Fruit fly (Drosophila melanogaster): ENCODE data around the gene CG18666.

CG18666 gene

DNA sequence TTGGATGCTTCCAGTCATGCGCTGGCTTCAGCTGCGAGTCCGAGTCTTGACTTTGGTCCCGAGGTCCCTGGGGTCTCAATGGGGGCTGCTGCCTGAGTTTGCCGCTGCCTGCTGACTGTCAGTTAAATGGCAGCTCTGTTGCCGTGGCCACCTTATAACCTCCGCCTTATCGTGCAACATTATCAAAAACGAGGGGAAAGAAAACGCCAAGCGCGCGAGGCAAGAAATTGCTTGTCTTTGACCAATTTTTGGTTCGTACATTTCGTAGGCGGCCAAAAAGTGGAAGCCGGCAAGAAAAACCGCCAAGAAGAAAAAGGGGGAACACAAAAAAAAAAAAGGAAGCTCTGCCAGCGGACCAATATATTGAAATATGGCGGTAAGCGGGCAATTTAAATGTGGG lies 10.7 kb upstream of the CG18666 start:
- TF ChIP-seq CG17801 (GFP tag; optimal IDR thresholded peaks at IDR 0.05; ENCODE audit: partially characterized antibody), result no peak

DNA sequence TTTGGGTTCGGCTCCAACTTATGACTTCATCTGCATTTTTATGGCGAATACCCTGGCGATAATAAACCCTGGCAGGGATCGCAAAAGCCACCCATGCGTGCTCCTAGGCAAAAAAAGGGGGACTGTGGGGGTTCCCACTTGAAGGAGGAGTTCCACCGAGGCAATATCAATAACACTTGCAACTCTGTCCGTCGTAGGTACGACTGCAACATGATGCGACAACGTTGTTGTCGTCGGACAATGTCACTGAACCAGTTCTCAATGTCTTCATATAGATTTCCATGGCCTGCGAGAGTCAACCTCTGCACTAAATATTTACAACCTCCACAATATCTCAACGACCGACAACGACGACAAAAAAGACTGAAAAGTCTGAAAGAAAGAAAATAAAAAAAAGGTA lies 7.4 kb upstream of the CG18666 start:
- no peak for TF ChIP-seq CG17801 (GFP tag; optimal IDR thresholded peaks at IDR 0.05; ENCODE audit: partially characterized antibody)

DNA sequence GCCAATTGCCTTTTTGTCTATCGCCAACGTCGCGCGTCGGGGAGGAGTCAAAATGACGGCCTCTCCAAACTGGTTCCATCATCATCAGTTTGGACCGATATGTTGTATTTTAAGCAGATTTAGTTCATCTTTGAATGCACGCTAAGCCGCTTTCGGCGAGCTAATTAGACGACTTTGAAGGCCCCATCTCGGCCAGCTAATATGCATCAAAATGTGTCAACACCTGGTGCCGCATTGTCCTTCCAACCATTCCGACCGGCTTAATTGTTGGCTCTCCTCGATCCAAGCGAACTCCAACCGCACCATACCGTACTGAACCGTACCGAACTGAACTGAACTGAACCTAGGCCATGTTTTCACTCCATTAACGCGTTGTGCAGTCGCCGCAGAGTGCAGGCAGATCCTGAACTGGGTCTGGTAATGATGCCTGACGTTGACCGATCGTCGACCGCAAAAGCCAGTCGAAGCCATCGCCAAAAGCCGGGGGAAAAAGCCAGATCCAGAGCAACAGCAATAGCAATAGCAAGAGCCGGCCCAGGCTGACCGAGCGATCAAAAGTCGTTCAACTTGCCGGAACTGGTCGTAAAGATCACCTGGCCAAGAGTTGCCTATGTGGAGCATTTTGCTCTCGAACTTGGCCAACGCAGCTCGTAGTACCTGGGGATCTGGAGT lies 6.6 kb upstream of the CG18666 start:
- TF ChIP-seq CG17801 (GFP tag; optimal IDR thresholded peaks at IDR 0.05; ENCODE audit: partially characterized antibody), result no peak

- no peak for TF ChIP-seq CG17801 (GFP tag; optimal IDR thresholded peaks at IDR 0.05; ENCODE audit: partially characterized antibody)
These were observed 2.2 kb upstream of the CG18666 start for dm6 chr2L:11032285-11032970.

DNA sequence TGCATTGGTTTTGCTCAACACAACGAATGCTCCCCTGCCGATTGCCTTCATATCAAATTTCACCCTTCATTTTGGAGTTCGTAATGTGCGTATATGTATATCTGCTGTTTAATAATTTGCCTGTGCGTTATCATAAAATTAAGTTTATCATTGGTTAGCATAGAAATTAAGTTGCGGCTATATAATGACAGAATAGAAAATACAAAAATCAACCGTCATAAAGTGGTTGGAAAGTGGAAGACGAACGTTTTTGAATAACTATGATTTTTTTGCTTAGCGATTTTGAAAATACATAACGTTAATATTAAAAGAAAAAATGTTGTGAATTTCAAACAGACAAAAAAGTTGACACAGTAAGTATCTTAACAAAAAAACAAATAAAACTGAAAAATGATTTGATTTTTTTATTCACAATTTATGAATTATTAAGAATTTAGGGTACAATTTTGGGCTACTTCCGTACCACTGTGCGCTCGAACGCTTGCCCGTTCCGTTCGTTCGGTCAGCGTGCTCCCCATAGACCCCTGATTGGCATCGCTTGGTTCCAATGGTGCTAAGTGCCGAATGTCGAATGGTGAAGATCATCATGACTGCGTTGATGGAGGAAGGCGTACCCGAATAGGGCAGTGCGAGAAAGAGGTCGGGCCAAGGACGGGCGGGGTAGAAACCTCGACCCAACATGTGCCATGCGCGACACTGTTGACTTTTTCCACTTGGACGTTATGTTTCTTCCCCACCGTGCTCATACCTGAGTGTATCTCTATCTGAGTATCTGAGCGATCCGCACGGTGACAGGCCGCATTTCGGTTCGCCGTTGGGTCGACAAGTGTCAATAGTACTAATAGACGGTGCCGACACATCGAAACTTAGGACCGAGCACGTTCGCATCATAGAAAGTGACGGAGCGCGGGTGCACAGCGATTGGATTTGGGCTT lies 3.3 kb downstream of the CG18666 start:
- TF ChIP-seq CG17801 (GFP tag; optimal IDR thresholded peaks at IDR 0.05; ENCODE audit: partially characterized antibody), result no peak

DNA sequence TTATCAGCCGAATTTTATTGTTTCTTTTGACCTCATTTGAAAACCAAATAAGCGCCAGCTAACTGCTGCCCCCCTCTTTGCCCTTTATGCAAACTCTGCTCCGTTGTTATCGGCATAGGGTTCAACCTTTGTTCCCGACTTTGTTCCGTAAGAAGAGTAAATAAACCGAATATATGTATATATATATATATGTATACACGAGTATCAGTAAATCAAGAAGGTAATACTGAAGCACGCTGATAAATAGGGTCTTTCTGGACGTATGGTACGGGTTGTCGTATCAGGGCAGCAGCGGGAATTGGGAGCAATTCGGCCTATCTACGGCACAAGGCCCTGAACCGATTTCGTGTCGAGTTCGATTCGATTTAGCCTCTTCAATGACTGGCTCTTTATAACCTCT lies 4.3 kb downstream of the CG18666 start:
- TF ChIP-seq CG17801 (GFP tag; optimal IDR thresholded peaks at IDR 0.05; ENCODE audit: partially characterized antibody), result no peak

DNA sequence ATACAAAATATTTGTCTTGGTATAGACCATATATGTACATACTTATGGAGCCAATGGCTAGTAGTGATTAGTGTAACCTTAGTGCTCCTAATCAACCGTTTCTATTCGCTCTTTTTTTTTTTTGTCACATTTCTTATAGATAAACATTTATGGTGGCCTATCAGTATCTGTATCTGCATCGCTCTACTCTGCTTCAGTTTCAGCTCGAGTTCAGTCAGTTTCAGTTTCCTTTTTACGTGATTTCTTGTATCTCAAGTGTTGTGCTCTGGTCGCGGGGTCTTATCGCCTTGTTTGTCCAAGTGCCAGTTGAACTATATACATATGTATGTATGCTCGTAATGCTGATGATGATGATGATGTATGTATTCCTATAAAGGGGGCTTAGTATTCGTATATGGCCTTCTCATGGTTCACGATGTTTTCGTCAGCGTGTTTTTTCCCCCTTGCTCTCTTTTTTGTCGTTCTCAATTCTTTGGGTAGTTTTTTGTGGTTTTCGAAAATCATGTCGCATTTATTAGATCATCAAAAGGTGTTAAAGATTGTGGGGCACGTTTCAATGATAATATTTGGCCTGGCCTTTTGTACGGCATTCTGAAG lies 5.1 kb downstream of the CG18666 start:
- TF ChIP-seq CG17801 (GFP tag; optimal IDR thresholded peaks at IDR 0.05; ENCODE audit: partially characterized antibody), result no peak

DNA sequence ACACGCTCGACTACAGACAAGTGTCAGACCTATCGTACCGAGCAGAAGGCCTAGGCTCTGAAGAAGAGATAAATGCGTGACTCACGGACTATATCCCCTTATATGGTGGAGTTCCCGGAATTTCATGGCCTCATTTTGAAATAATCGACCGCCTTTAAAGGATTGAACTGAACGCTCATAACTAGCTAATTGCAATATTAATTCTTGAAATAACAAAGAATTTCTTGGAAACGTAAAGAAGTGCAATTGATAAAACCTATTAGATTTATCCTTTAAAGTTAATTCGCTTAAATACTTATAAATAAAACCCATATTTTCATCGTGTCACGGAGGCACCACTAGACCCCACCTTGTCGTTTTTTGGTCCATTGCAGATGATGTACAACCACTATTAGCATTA lies 6.5 kb downstream of the CG18666 start:
- no peak for TF ChIP-seq CG17801 (GFP tag; optimal IDR thresholded peaks at IDR 0.05; ENCODE audit: partially characterized antibody)

DNA sequence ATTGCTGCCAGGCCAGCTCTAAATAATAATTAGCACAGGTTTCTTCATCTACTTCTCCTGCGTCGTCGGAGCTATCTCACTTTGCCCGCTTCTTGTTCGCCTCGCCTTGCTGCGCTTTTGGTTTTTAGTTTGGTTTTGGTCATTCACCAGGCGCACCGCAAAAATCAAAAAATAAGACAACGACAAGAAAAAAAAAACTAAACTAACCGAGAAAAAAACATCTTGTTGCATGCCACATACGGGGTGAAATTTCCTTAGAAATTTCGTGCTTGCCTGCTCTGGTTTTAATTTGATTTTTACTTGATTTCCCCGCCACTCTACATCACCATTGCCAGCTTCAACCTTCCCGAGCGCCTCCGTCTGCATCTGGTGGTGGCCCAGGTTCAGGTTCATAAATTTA lies 7.2 kb downstream of the CG18666 start:
- TF ChIP-seq CG17801 (GFP tag; optimal IDR thresholded peaks at IDR 0.05; ENCODE audit: partially characterized antibody), result no peak

DNA sequence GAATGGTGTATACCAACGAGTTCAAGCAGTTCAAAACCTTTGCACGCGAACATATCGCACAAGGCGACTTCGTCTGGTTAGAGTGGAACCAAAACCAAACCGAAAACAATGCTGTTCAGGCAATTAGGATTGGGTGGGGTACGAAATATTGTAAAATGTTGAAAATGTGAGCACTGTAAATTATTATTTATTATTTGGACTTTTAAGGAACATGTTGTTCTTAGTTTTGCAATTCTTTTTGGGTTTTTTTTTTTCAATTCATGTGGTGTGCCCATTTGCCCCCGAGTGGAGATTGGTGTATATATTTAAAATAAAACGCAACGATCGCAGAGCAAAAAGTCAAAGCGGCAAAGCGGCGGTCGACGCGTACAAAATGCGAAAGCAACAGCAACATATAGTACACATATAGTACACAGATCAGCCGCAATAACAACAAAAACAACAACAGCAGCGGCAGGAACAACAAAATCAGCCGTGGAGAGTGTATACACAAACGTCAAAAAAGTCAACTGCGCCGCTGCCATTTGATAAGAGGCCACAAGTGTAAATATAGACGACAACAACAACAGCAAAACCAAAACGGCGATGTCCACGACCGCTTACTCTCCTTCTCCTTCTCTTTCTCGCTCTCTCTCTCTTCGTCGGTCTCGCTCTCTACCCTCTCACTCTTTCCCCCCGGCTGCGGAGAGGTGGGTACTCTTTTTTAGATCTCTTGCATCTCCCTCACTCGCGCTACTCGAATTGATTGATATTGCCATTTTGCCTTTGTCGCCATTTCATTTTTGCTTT lies 10.3 kb downstream of the CG18666 start:
- peak; percentile 20 for TF ChIP-seq CG17801 (GFP tag; optimal IDR thresholded peaks at IDR 0.05; ENCODE audit: partially characterized antibody)

dm6 chr2L:11045467-11045914 lies 10.9 kb downstream of the CG18666 start:
- TF ChIP-seq CG17801 (GFP tag; optimal IDR thresholded peaks at IDR 0.05; ENCODE audit: partially characterized antibody), result no peak

dm6 chr2L:11046051-11046450 lies 11.5 kb downstream of the CG18666 start:
- no peak for TF ChIP-seq CG17801 (GFP tag; optimal IDR thresholded peaks at IDR 0.05; ENCODE audit: partially characterized antibody)

DNA sequence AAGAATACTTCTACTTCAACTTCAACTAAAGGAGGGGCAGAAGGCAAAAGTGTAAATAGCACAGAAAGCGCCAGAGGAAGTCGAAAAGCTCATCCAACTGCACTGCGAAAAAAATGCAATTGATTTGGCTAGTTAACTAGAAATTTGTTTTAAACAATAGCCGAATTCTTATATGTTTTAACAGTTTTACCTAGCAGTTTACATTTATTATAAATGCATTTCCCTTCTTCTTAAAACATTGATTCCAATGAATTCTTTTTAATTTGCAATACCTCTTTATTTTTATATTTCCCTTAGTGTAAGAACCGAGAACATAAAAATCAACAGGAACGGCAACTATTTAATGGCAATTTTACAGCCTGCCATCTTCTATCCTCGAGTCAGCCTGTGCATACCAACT lies 13.7 kb downstream of the CG18666 start:
- TF ChIP-seq CG17801 (GFP tag; optimal IDR thresholded peaks at IDR 0.05; ENCODE audit: partially characterized antibody), result no peak

- no peak for TF ChIP-seq CG17801 (GFP tag; optimal IDR thresholded peaks at IDR 0.05; ENCODE audit: partially characterized antibody)
These were observed 15.1 kb downstream of the CG18666 start for dm6 chr2L:11049723-11050122.
